Worm (Caenorhabditis elegans) whole organism, midembryonic: Measurements from ENCODE around the gene snf-6.

Experiments used
- T22C8.4 ChIP-seq: fragments of 200-800 bp; sonication (Bioruptor generic); IDR thresholded peaks from 2 replicates; pipeline ENCODE4 v1.3.6; 2022; ENCODE audit warnings: missing genetic modification characterization, missing compliant biosample characterization
- cog-1 ChIP-seq: sonication (generic microtip); optimal IDR thresholded peaks from 2 replicates; lab custom pipeline; 2016; ENCODE audit warnings: missing genetic modification characterization, missing compliant biosample characterization
- flt-1 ChIP-seq: fragments of 200-800 bp; sonication (Bioruptor generic); IDR thresholded peaks from 2 replicates; pipeline ENCODE4 v1.3.6; 2022; ENCODE audit warnings: missing genetic modification characterization, missing compliant biosample characterization
- klf-2 ChIP-seq: fragments of 200-800 bp; sonication (Bioruptor generic); conservative IDR thresholded peaks from 2 replicates; pipeline ENCODE4 v1.3.6; 2022; ENCODE audit warnings: missing genetic modification reagents, missing genetic modification characterization, missing compliant biosample characterization
- med-1 ChIP-seq: sonication (generic microtip); optimal IDR thresholded peaks from 2 replicates; lab custom pipeline; 2017; ENCODE audit warnings: missing genetic modification characterization, mild to moderate bottlenecking, missing compliant biosample characterization, antibody characterized with exemption, missing genetic modification reagents; ENCODE audit not compliant: insufficient read depth
- ref-1 ChIP-seq: fragments of 200-800 bp; sonication (Bioruptor generic); conservative IDR thresholded peaks from 2 replicates; pipeline ENCODE4 v1.3.6; 2022; ENCODE audit warnings: missing genetic modification reagents, missing genetic modification characterization, missing compliant biosample characterization
- tab-1 ChIP-seq: fragments of 200-800 bp; sonication (Bioruptor generic); IDR thresholded peaks from 2 replicates; pipeline ENCODE4 v1.3.6; 2022; ENCODE audit warnings: missing genetic modification characterization, missing compliant biosample characterization
- ztf-23 ChIP-seq: fragments of 200-800 bp; sonication (Bioruptor generic); IDR thresholded peaks from 2 replicates; pipeline ENCODE4 v1.3.6; 2022; ENCODE audit warnings: missing genetic modification reagents, missing genetic modification characterization, missing compliant biosample characterization

- TF ChIP-seq ztf-23 (GFP tag; lab: Robert Waterston, UW) = no peak
- no peak for TF ChIP-seq flt-1 (GFP tag; lab: Robert Waterston, UW)
- TF ChIP-seq ref-1 (GFP tag; lab: Robert Waterston, UW) = no peak
- no peak for TF ChIP-seq klf-2 (GFP tag; lab: Robert Waterston, UW)
- no peak for TF ChIP-seq cog-1 (tag; lab: Kevin White, UChicago)
- TF ChIP-seq T22C8.4 (GFP tag; lab: Robert Waterston, UW) = no peak
- no peak for TF ChIP-seq tab-1 (GFP tag; lab: Robert Waterston, UW)
- no peak for TF ChIP-seq med-1 (GFP tag; lab: Kevin White, UChicago)
Observed at ce11 chrIII:1575651-1576050, 43.0 kb upstream of the snf-6 start.
